Fruit fly (Drosophila melanogaster) whole organism, embryonic: ENCODE results near the gene CG11898.
A peak's percentile ranks its signal among the peaks of the same experiment; 100 is the strongest.

Experiments used
- CG10209 ChIP-seq: fragments of 200-800 bp; sonication (Bioruptor generic); optimal IDR thresholded peaks from 3 replicates; lab custom pipeline; 2017; ENCODE audit warnings: missing biosample characterization, mild to moderate bottlenecking, missing genetic modification characterization, missing genetic modification reagents
- CG17328 ChIP-seq: fragments of 200-800 bp; sonication (Bioruptor generic); IDR thresholded peaks from 2 replicates; pipeline ENCODE4 v1.3.6; 2022; ENCODE audit warnings: missing biosample characterization, missing genetic modification characterization
- CG30431 ChIP-seq: fragments of 200-800 bp; sonication (Bioruptor generic); optimal IDR thresholded peaks from 2 replicates; lab custom pipeline; 2017; ENCODE audit warnings: missing biosample characterization, missing genetic modification characterization
- CG3726 ChIP-seq: fragments of 200-800 bp; sonication (Bioruptor generic); IDR thresholded peaks from 3 replicates; pipeline ENCODE4, ENCODE4 v1.3.6; 2022; ENCODE audit warnings: missing biosample characterization, missing genetic modification characterization
- CG9437 ChIP-seq: fragments of 200-800 bp; sonication (Bioruptor generic); optimal IDR thresholded peaks from 2 replicates; lab custom pipeline; 2018; ENCODE audit warnings: missing biosample characterization, mild to moderate bottlenecking, missing genetic modification characterization
- wek ChIP-seq: fragments of 200-800 bp; sonication (Bioruptor generic); optimal IDR thresholded peaks from 3 replicates; lab custom pipeline; 2018; ENCODE audit warnings: missing biosample characterization, mild to moderate bottlenecking, missing genetic modification characterization, moderate library complexity

dm6 chr3R:29148072-29148471 is 17.4 kb upstream of the CG11898 start, which contains the start of the genes CG11882 and Pglym78:
- TF ChIP-seq CG9437 (GFP tag; lab: Kevin White, UChicago) (no peak), CG17328 (GFP tag; lab: Robert Waterston, UW) (peak; percentile 40; the same call in 1 of the 2 replicates), CG10209 (GFP tag; lab: Kevin White, UChicago) (no peak), CG3726 (GFP tag; lab: Robert Waterston, UW) (no peak), CG30431 (GFP tag; lab: Kevin White, UChicago) (no peak), wek (GFP tag; lab: Kevin White, UChicago) (no peak)
